In genomic region chr2L:14505004-14505835, dm6 we compare ENCODE assay signal across 1 fruit fly cellular context.
TF ChIP-seq lines count a peak whose summit lies in the region.

No protein-coding gene starts in this region.

TF ChIP-seq in whole organism, embryonic, 481 proteins besides CTCF, POLR2A, EP300 and RAD21 (continued from another document and continues in another):
- TF ChIP-seq caup (GFP tag; optimal IDR thresholded peaks at IDR 0.05; lab: Kevin White, UChicago; ENCODE audit: severe bottlenecking) (peak; percentile 90), row (GFP tag; IDR thresholded peaks at IDR 0.05; lab: Robert Waterston, UW) (peak; percentile 33; the same call in 1 of the 3 replicates), ash1 (GFP tag; optimal IDR thresholded peaks at IDR 0.05; lab: Kevin White, UChicago) (peak; percentile 74), gcm (GFP tag; optimal IDR thresholded peaks at IDR 0.05; lab: Kevin White, UChicago) (peak; percentile 85), CG8765 (GFP tag; IDR thresholded peaks at IDR 0.05; lab: Robert Waterston, UW) (no peak), CG8281 (tag; optimal IDR thresholded peaks at IDR 0.05; lab: Kevin White, UChicago) (peak; percentile 71), Adf1 (GFP tag; IDR thresholded peaks at IDR 0.05; lab: Robert Waterston, UW) (peak; percentile 61; the same call in 1 of the 2 replicates), HLH4C (GFP tag; IDR thresholded peaks at IDR 0.05; lab: Robert Waterston, UW; ENCODE audit: partially characterized antibody) (no peak), Gug (GFP tag; IDR thresholded peaks at IDR 0.05; lab: Robert Waterston, UW) (no peak), Eip74EF (GFP tag; optimal IDR thresholded peaks at IDR 0.05; lab: Kevin White, UChicago) (peak in 1 of 2 experiments; percentile 74), Dad (GFP tag; optimal IDR thresholded peaks at IDR 0.05; lab: Kevin White, UChicago) (peak; percentile 78), gsb (GFP tag; IDR thresholded peaks at IDR 0.05; lab: Robert Waterston, UW) (peak; percentile 85), Hand (GFP tag; optimal IDR thresholded peaks at IDR 0.05; lab: Kevin White, UChicago) (peak; percentile 69), Xbp1 (GFP tag; optimal IDR thresholded peaks at IDR 0.05; lab: Kevin White, UChicago) (peak; percentile 35), CG6272 (GFP tag; IDR thresholded peaks at IDR 0.05; lab: Robert Waterston, UW) (no peak), NC2α (GFP tag; optimal IDR thresholded peaks at IDR 0.05; lab: Kevin White, UChicago) (peak; percentile 95), CG9437 (GFP tag; optimal IDR thresholded peaks at IDR 0.05; lab: Kevin White, UChicago) (peak; percentile 21), Scr (GFP tag; IDR thresholded peaks at IDR 0.05; lab: Robert Waterston, UW; ENCODE audit: partially characterized antibody) (no peak), Nf-YA (GFP tag; IDR thresholded peaks at IDR 0.05; lab: Robert Waterston, UW) (peak; percentile 88), CG8359 (GFP tag; optimal IDR thresholded peaks at IDR 0.05; lab: Kevin White, UChicago; ENCODE audit: borderline replicate concordance) (peak; percentile 82), CG12104 (GFP tag; optimal IDR thresholded peaks at IDR 0.05; lab: Kevin White, UChicago) (peak; percentile 85), ara (GFP tag; IDR thresholded peaks at IDR 0.05; lab: Robert Waterston, UW) (peak; percentile 80), CG17829 (tag; optimal IDR thresholded peaks at IDR 0.05; lab: Kevin White, UChicago) (peak; percentile 51), CG15479 (GFP tag; optimal IDR thresholded peaks at IDR 0.05; lab: Kevin White, UChicago) (peak; percentile 63), CG13123 (GFP tag; optimal IDR thresholded peaks at IDR 0.05; lab: Kevin White, UChicago) (peak; percentile 90), bab2 (GFP tag; optimal IDR thresholded peaks at IDR 0.05; lab: Kevin White, UChicago) (peak; percentile 94), CG10565 (GFP tag; optimal IDR thresholded peaks at IDR 0.05; lab: Kevin White, UChicago) (peak; percentile 4), D19A (tag; optimal IDR thresholded peaks at IDR 0.05; lab: Kevin White, UChicago) (peak; percentile 75), Atf3 (GFP tag; optimal IDR thresholded peaks at IDR 0.05; lab: Kevin White, UChicago) (peak; percentile 84), stc (GFP tag; IDR thresholded peaks at IDR 0.05; lab: Robert Waterston, UW) (peak; percentile 81), ro (GFP tag; IDR thresholded peaks at IDR 0.05; lab: Robert Waterston, UW) (peak; percentile 55; the same call in 1 of the 2 replicates), ATbp (GFP tag; optimal IDR thresholded peaks at IDR 0.05; lab: Kevin White, UChicago) (peak; percentile 97), CG4328 (GFP tag; optimal IDR thresholded peaks at IDR 0.05; lab: Kevin White, UChicago) (peak; percentile 83), NC2β (GFP tag; optimal IDR thresholded peaks at IDR 0.05; lab: Kevin White, UChicago) (peak; percentile 91), unpg (GFP tag; optimal IDR thresholded peaks at IDR 0.05; lab: Kevin White, UChicago) (peak; percentile 83), dmrt99B (tag; optimal IDR thresholded peaks at IDR 0.05; lab: Kevin White, UChicago) (peak; percentile 81), Chrac-16 (GFP tag; optimal IDR thresholded peaks at IDR 0.05; lab: Kevin White, UChicago) (peak; percentile 31), CG17912 (GFP tag; optimal IDR thresholded peaks at IDR 0.05; lab: Kevin White, UChicago) (peak; percentile 93), CG12155 (GFP tag; optimal IDR thresholded peaks at IDR 0.05; lab: Kevin White, UChicago) (peak; percentile 71), CG14667 (GFP tag; IDR thresholded peaks at IDR 0.05; lab: Robert Waterston, UW) (peak; percentile 24; the same call in 1 of the 2 replicates), GATAe (GFP tag; conservative IDR thresholded peaks at IDR 0.05; lab: Robert Waterston, UW) (no peak), CG18262 (tag; optimal IDR thresholded peaks at IDR 0.05; lab: Kevin White, UChicago) (peak; percentile 74), Dip2 (GFP tag; IDR thresholded peaks at IDR 0.05; lab: Robert Waterston, UW) (no peak), CG3847 (GFP tag; IDR thresholded peaks at IDR 0.05; lab: Robert Waterston, UW) (peak; percentile 55), p53 (GFP tag; optimal IDR thresholded peaks at IDR 0.05; lab: Kevin White, UChicago) (peak; percentile 84), Optix (GFP tag; IDR thresholded peaks at IDR 0.05; lab: Robert Waterston, UW) (peak; percentile 66; the same call in 1 of the 3 replicates), seq (GFP tag; IDR thresholded peaks at IDR 0.05; lab: Robert Waterston, UW) (peak; percentile 88), Bgb (GFP tag; IDR thresholded peaks at IDR 0.05; lab: Robert Waterston, UW; ENCODE audit: partially characterized antibody) (no peak), nom (GFP tag; optimal IDR thresholded peaks at IDR 0.05; lab: Kevin White, UChicago) (no peak), psq (GFP tag; optimal IDR thresholded peaks at IDR 0.05; lab: Kevin White, UChicago) (peak; percentile 71), CG15601 (tag; optimal IDR thresholded peaks at IDR 0.05; lab: Kevin White, UChicago) (peak; percentile 94), Hey (tag; optimal IDR thresholded peaks at IDR 0.05; lab: Kevin White, UChicago) (peak; percentile 82), CG17186 (GFP tag; optimal IDR thresholded peaks at IDR 0.05; lab: Kevin White, UChicago) (peak; percentile 66), Poxn (GFP tag; IDR thresholded peaks at IDR 0.05; lab: Robert Waterston, UW) (no peak), Camta (GFP tag; optimal IDR thresholded peaks at IDR 0.05; lab: Kevin White, UChicago) (peak; percentile 95), CG9932 (GFP tag; IDR thresholded peaks at IDR 0.05; lab: Robert Waterston, UW) (peak; percentile 54), CG18619 (GFP tag; optimal IDR thresholded peaks at IDR 0.05; lab: Kevin White, UChicago) (peak; percentile 91), CG1647 (GFP tag; optimal IDR thresholded peaks at IDR 0.05; lab: Kevin White, UChicago) (peak; percentile 76), emc (GFP tag; optimal IDR thresholded peaks at IDR 0.05; lab: Kevin White, UChicago) (peak; percentile 46), CG13624 (GFP tag; optimal IDR thresholded peaks at IDR 0.05; lab: Kevin White, UChicago) (peak; percentile 74), CG16813 (GFP tag; IDR thresholded peaks at IDR 0.05; lab: Robert Waterston, UW; ENCODE audit: partially characterized antibody) (no peak), ranshi (GFP tag; IDR thresholded peaks at IDR 0.05; lab: Robert Waterston, UW) (peak; percentile 71), tgo (GFP tag; IDR thresholded peaks at IDR 0.05; lab: Robert Waterston, UW) (peak; percentile 57; the same call in 2 of the 3 replicates), CG10462 (GFP tag; optimal IDR thresholded peaks at IDR 0.05; lab: Kevin White, UChicago) (peak; percentile 87), jigr1 (GFP tag; IDR thresholded peaks at IDR 0.05; lab: Robert Waterston, UW) (no peak), trem (tag; optimal IDR thresholded peaks at IDR 0.05; lab: Kevin White, UChicago) (peak; percentile 50), oc (tag; optimal IDR thresholded peaks at IDR 0.05; lab: Kevin White, UChicago) (peak; percentile 88), sna (GFP tag; IDR thresholded peaks at IDR 0.05; lab: Robert Waterston, UW; ENCODE audit: partially characterized antibody) (no peak), otp (GFP tag; IDR thresholded peaks at IDR 0.05; lab: Robert Waterston, UW) (peak; percentile 90), CG3726 (GFP tag; IDR thresholded peaks at IDR 0.05; lab: Robert Waterston, UW) (peak; percentile 72; the same call in 2 of the 3 replicates), CG1602 (GFP tag; optimal IDR thresholded peaks at IDR 0.05; lab: Kevin White, UChicago) (peak; percentile 79), pzg (GFP tag; optimal IDR thresholded peaks at IDR 0.05; lab: Kevin White, UChicago) (peak; percentile 7), Dbx (GFP tag; IDR thresholded peaks at IDR 0.05; lab: Robert Waterston, UW) (peak; percentile 87), CG11695 (GFP tag; IDR thresholded peaks at IDR 0.05; lab: Robert Waterston, UW) (peak; percentile 80), bcd (GFP tag; optimal IDR thresholded peaks at IDR 0.05; lab: Kevin White, UChicago) (peak; percentile 87), CG14014 (GFP tag; IDR thresholded peaks at IDR 0.05; lab: Robert Waterston, UW) (peak; percentile 83; the same call in 1 of the 2 replicates), CG31365 (tag; optimal IDR thresholded peaks at IDR 0.05; lab: Kevin White, UChicago) (peak; percentile 79), CG10209 (GFP tag; optimal IDR thresholded peaks at IDR 0.05; lab: Kevin White, UChicago) (peak; percentile 94), sim (GFP tag; IDR thresholded peaks at IDR 0.05; lab: Robert Waterston, UW) (peak; percentile 72), MBD-R2 (GFP tag; IDR thresholded peaks at IDR 0.05; lab: Robert Waterston, UW) (peak; percentile 46; the same call in 1 of the 2 replicates), CG6175 (GFP tag; IDR thresholded peaks at IDR 0.05; lab: Robert Waterston, UW) (peak; percentile 62; the same call in 2 of the 3 replicates), CG9876 (GFP tag; optimal IDR thresholded peaks at IDR 0.05; lab: Kevin White, UChicago) (peak; percentile 91), E2f2 (GFP tag; IDR thresholded peaks at IDR 0.05; lab: Robert Waterston, UW) (peak; percentile 66), CG7987 (GFP tag; optimal IDR thresholded peaks at IDR 0.05; lab: Kevin White, UChicago) (peak; percentile 92), CG3995 (GFP tag; optimal IDR thresholded peaks at IDR 0.05; lab: Kevin White, UChicago) (peak; percentile 1), CG17359 (tag; optimal IDR thresholded peaks at IDR 0.05; lab: Kevin White, UChicago) (peak; percentile 87), H15 (GFP tag; IDR thresholded peaks at IDR 0.05; lab: Robert Waterston, UW) (no peak), CG11085 (GFP tag; IDR thresholded peaks at IDR 0.05; lab: Robert Waterston, UW) (peak; percentile 49; the same call in 1 of the 2 replicates), vfl (GFP tag; optimal IDR thresholded peaks at IDR 0.05; lab: Kevin White, UChicago) (no peak), CG17568 (GFP tag; optimal IDR thresholded peaks at IDR 0.05; lab: Kevin White, UChicago) (peak; percentile 92), CG10979 (tag; optimal IDR thresholded peaks at IDR 0.05; lab: Kevin White, UChicago) (peak; percentile 62), Hr39 (optimal IDR thresholded peaks at IDR 0.05; lab: Kevin White, UChicago) (no peak), Sin3A (optimal IDR thresholded peaks at IDR 0.05; lab: Kevin White, UChicago) (no peak), Hr51 (GFP tag; optimal IDR thresholded peaks at IDR 0.05; lab: Kevin White, UChicago) (peak; percentile 53 to 82), MTF-1 (GFP tag; optimal IDR thresholded peaks at IDR 0.05; lab: Kevin White, UChicago; ENCODE audit: borderline replicate concordance) (peak; percentile 93), CG14441 (GFP tag; IDR thresholded peaks at IDR 0.05; lab: Robert Waterston, UW) (peak; percentile 65), toy (GFP tag; IDR thresholded peaks at IDR 0.05; lab: Robert Waterston, UW) (peak; percentile 66), nau (GFP tag; optimal IDR thresholded peaks at IDR 0.05; lab: Kevin White, UChicago) (peak; percentile 94), Drgx (GFP tag; IDR thresholded peaks at IDR 0.05; lab: Robert Waterston, UW) (peak; percentile 42), CG2199 (GFP tag; IDR thresholded peaks at IDR 0.05; lab: Robert Waterston, UW) (peak; percentile 84), CG9727 (GFP tag; optimal IDR thresholded peaks at IDR 0.05; lab: Kevin White, UChicago) (peak; percentile 89), lmd (GFP tag; IDR thresholded peaks at IDR 0.05; lab: Robert Waterston, UW) (peak; percentile 30; the same call in 1 of the 2 replicates), CG7839 (tag; optimal IDR thresholded peaks at IDR 0.05; lab: Kevin White, UChicago) (peak; percentile 65), dan (GFP tag; IDR thresholded peaks at IDR 0.05; lab: Robert Waterston, UW) (no peak), bsh (GFP tag; optimal IDR thresholded peaks at IDR 0.05; lab: Kevin White, UChicago) (peak in 1 of 2 experiments; percentile 87), CG34224 (GFP tag; IDR thresholded peaks at IDR 0.05; lab: Robert Waterston, UW; ENCODE audit: partially characterized antibody) (no peak), Dp (GFP tag; optimal IDR thresholded peaks at IDR 0.05; lab: Kevin White, UChicago) (peak; percentile 3), fd64A (GFP tag; optimal IDR thresholded peaks at IDR 0.05; lab: Kevin White, UChicago) (peak; percentile 93), sens (GFP tag; lab: Kevin White, UChicago) (peak; percentile 99), hkb (optimal IDR thresholded peaks at IDR 0.05; lab: Kevin White, UChicago) (no peak), hkb (GFP tag; IDR thresholded peaks at IDR 0.05; lab: Robert Waterston, UW) (peak; percentile 85), mld (GFP tag; IDR thresholded peaks at IDR 0.05; lab: Robert Waterston, UW; ENCODE audit: partially characterized antibody) (no peak), tx (GFP tag; optimal IDR thresholded peaks at IDR 0.05; lab: Kevin White, UChicago) (peak; percentile 78), ac (GFP tag; optimal IDR thresholded peaks at IDR 0.05; lab: Kevin White, UChicago) (peak; percentile 97), rib (GFP tag; IDR thresholded peaks at IDR 0.05; lab: Robert Waterston, UW) (peak; percentile 71; the same call in 1 of the 2 replicates), zen (tag; optimal IDR thresholded peaks at IDR 0.05; lab: Kevin White, UChicago) (peak; percentile 77), Side (GFP tag; optimal IDR thresholded peaks at IDR 0.05; lab: Kevin White, UChicago) (peak; percentile 93), Usf (GFP tag; optimal IDR thresholded peaks at IDR 0.05; lab: Kevin White, UChicago) (peak; percentile 49), fru (optimal IDR thresholded peaks at IDR 0.05; lab: Kevin White, UChicago) (no peak), dysf (GFP tag; IDR thresholded peaks at IDR 0.05; lab: Robert Waterston, UW) (peak; percentile 81), slp2 (GFP tag; optimal IDR thresholded peaks at IDR 0.05; lab: Kevin White, UChicago) (peak; percentile 51), ci (GFP tag; IDR thresholded peaks at IDR 0.05; lab: Robert Waterston, UW) (peak; percentile 96), corto (GFP tag; optimal IDR thresholded peaks at IDR 0.05; lab: Kevin White, UChicago) (no peak), CG12299 (tag; optimal IDR thresholded peaks at IDR 0.05; lab: Kevin White, UChicago) (peak; percentile 84), tup (GFP tag; optimal IDR thresholded peaks at IDR 0.05; lab: Kevin White, UChicago) (peak; percentile 93), Blimp-1 (GFP tag; optimal IDR thresholded peaks at IDR 0.05; lab: Kevin White, UChicago) (peak; percentile 85), CG30020 (tag; optimal IDR thresholded peaks at IDR 0.05; lab: Kevin White, UChicago) (peak; percentile 19), Dll (GFP tag; IDR thresholded peaks at IDR 0.05; lab: Robert Waterston, UW; ENCODE audit: partially characterized antibody) (no peak), Bdp1 (GFP tag; optimal IDR thresholded peaks at IDR 0.05; lab: Kevin White, UChicago) (peak; percentile 89)
